Fruit fly (Drosophila melanogaster) whole organism, embryonic: Measurements from ENCODE around the gene Ugt316A1.

Source experiments
- CG15269 ChIP-seq: fragments of 200-800 bp; sonication (Bioruptor generic); optimal IDR thresholded peaks from 2 replicates; lab custom pipeline; 2018; ENCODE audit warnings: missing biosample characterization, mild to moderate bottlenecking, missing genetic modification characterization, moderate library complexity
- CG2889 ChIP-seq: fragments of 200-800 bp; sonication (Bioruptor generic); IDR thresholded peaks from 3 replicates; pipeline ENCODE4 v1.3.6; 2022; ENCODE audit warnings: missing biosample characterization, missing genetic modification characterization
- CTCF ChIP-seq: fragments of 200-800 bp; sonication (Bioruptor generic); optimal IDR thresholded peaks from 2 replicates; lab custom pipeline; 2017; ENCODE audit warnings: missing biosample characterization, mild to moderate bottlenecking, missing genetic modification characterization, moderate library complexity
- Sry-δ ChIP-seq: fragments of 200-800 bp; sonication (Bioruptor generic); optimal IDR thresholded peaks from 2 replicates; lab custom pipeline; 2016; ENCODE audit warnings: missing biosample characterization, missing genetic modification characterization
- exex ChIP-seq: fragments of 200-800 bp; sonication (Bioruptor generic); optimal IDR thresholded peaks from 4 replicates; lab custom pipeline; 2018; ENCODE audit warnings: missing biosample characterization, mild to moderate bottlenecking, missing genetic modification characterization, moderate library complexity
- her ChIP-seq: fragments of 200-800 bp; sonication (Bioruptor generic); optimal IDR thresholded peaks from 2 replicates; lab custom pipeline; 2016; ENCODE audit warnings: missing biosample characterization, missing genetic modification characterization
- hkb ChIP-seq, 2 experiments: fragments of 200-800 bp in 1 of 2; fragments of >200 bp in 1 of 2; sonication (Bioruptor generic) in 1 of 2; IDR thresholded peaks in 1 of 2; optimal IDR thresholded peaks in 1 of 2; 2 replicates each; pipeline versions ENCODE4 v1.3.6 to Lab custom; 2017 to 2022; ENCODE audit warnings: missing biosample characterization in 1 of 2, missing genetic modification characterization in 1 of 2
- hth ChIP-seq: fragments of >200 bp; optimal IDR thresholded peaks from 2 replicates; lab custom pipeline; 2017; ENCODE audit warnings: inconsistent platforms
- schlank ChIP-seq: fragments of 200-800 bp; sonication (Bioruptor generic); optimal IDR thresholded peaks from 2 replicates; lab custom pipeline; 2018; ENCODE audit warnings: missing biosample characterization, mild to moderate bottlenecking, missing genetic modification characterization
- sna ChIP-seq: fragments of 200-800 bp; sonication (Bioruptor generic); IDR thresholded peaks from 2 replicates; pipeline ENCODE4 v1.3.6; 2022; ENCODE audit warnings: missing biosample characterization, missing genetic modification characterization; ENCODE audit not compliant: partially characterized antibody

- TF ChIP-seq her (GFP tag; lab: Kevin White, UChicago) (no peak), Sry-δ (GFP tag; lab: Kevin White, UChicago) (peak; percentile 63), schlank (tag; lab: Kevin White, UChicago) (no peak), sna (no peak), hkb (optimal IDR thresholded peaks at IDR 0.05; lab: Kevin White, UChicago) (no peak), hkb (GFP tag; IDR thresholded peaks at IDR 0.05; lab: Robert Waterston, UW) (no peak), CG2889 (GFP tag; lab: Robert Waterston, UW) (0 out of 3 replicates have a peak, but pooled peaks have one; percentile 49), CG15269 (peak; percentile 77), exex (tag; lab: Kevin White, UChicago) (no peak), CTCF (GFP tag; lab: Kevin White, UChicago) (no peak), hth (lab: Kevin White, UChicago) (no peak)
These were observed 35.1 kb upstream of the Ugt316A1 start, which contains the start of the genes Naxd and CG14079 for dm6 chr3L:19097665-19098082.
